Fruit fly (Drosophila melanogaster) whole organism, adult: Measurements from ENCODE around the gene Ada.

Experiments
- CG11617 ChIP-seq: fragments of 200-800 bp; sonication (Bioruptor generic); optimal IDR thresholded peaks from 2 replicates; lab custom pipeline; 2017; ENCODE audit warnings: mild to moderate bottlenecking, missing biosample characterization, missing genetic modification reagents, missing genetic modification characterization
- CG12768 ChIP-seq: fragments of 200-800 bp; sonication (Bioruptor generic); optimal IDR thresholded peaks from 2 replicates; lab custom pipeline; 2017; ENCODE audit warnings: missing biosample characterization, missing genetic modification characterization, mild to moderate bottlenecking, moderate library complexity, missing genetic modification reagents
- CG14711 ChIP-seq: fragments of 200-800 bp; sonication (Bioruptor generic); optimal IDR thresholded peaks from 2 replicates; lab custom pipeline; 2018; ENCODE audit warnings: missing biosample characterization, mild to moderate bottlenecking, missing genetic modification characterization, moderate library complexity
- CG1620 ChIP-seq: fragments of 200-800 bp; sonication (Bioruptor generic); optimal IDR thresholded peaks from 2 replicates; lab custom pipeline; 2016; ENCODE audit warnings: missing biosample characterization, missing genetic modification characterization
- CG33017 ChIP-seq: fragments of 200-800 bp; sonication (Bioruptor generic); optimal IDR thresholded peaks from 2 replicates; lab custom pipeline; 2018; ENCODE audit warnings: missing biosample characterization, mild to moderate bottlenecking, missing genetic modification characterization, moderate library complexity
- CG5204 ChIP-seq: fragments of 200-800 bp; sonication (Bioruptor generic); optimal IDR thresholded peaks from 2 replicates; lab custom pipeline; 2016; ENCODE audit warnings: missing biosample characterization, missing genetic modification characterization
- CG7045 ChIP-seq: fragments of 200-800 bp; sonication (Bioruptor generic); optimal IDR thresholded peaks from 2 replicates; lab custom pipeline; 2017; ENCODE audit warnings: missing biosample characterization, mild to moderate bottlenecking, missing genetic modification characterization
- CG7101 ChIP-seq: fragments of 200-800 bp; sonication (Bioruptor generic); optimal IDR thresholded peaks from 2 replicates; lab custom pipeline; 2018; ENCODE audit warnings: missing biosample characterization, mild to moderate bottlenecking, missing genetic modification characterization, moderate library complexity
- Clk ChIP-seq: fragments of 200-800 bp; sonication (Bioruptor generic); optimal IDR thresholded peaks from 2 replicates; lab custom pipeline; 2017; ENCODE audit warnings: missing biosample characterization, missing genetic modification characterization
- Crg-1 ChIP-seq: fragments of 200-800 bp; sonication (Bioruptor generic); optimal IDR thresholded peaks from 2 replicates; lab custom pipeline; 2016; ENCODE audit warnings: missing biosample characterization, missing genetic modification characterization
- Hr96 ChIP-seq: fragments of 200-800 bp; sonication (Bioruptor generic); optimal IDR thresholded peaks from 2 replicates; lab custom pipeline; 2016; ENCODE audit warnings: missing biosample characterization, missing genetic modification characterization
- Mnt ChIP-seq: fragments of 200-800 bp; sonication (Bioruptor generic); optimal IDR thresholded peaks from 2 replicates; lab custom pipeline; 2016; ENCODE audit warnings: missing biosample characterization, mild to moderate bottlenecking, missing genetic modification characterization
- bab1 ChIP-seq: fragments of 200-800 bp; sonication (Bioruptor generic); optimal IDR thresholded peaks from 3 replicates; lab custom pipeline; 2019; ENCODE audit warnings: missing biosample characterization, mild to moderate bottlenecking, missing genetic modification characterization, moderate library complexity
- cic ChIP-seq: fragments of 200-800 bp; sonication (Bioruptor generic); optimal IDR thresholded peaks from 2 replicates; lab custom pipeline; 2017; ENCODE audit warnings: missing biosample characterization, mild to moderate bottlenecking, missing genetic modification characterization, moderate library complexity
- cnc ChIP-seq, 2 experiments: fragments of >200 bp; optimal IDR thresholded peaks; 2 replicates each; lab custom pipeline; 2017
- kay ChIP-seq: fragments of 200-800 bp; sonication (Bioruptor generic); peaks from one replicate; lab custom pipeline; 2016; ENCODE audit warnings: missing biosample characterization, missing genetic modification characterization, borderline replicate concordance
- ovo ChIP-seq: fragments of 200-800 bp; sonication (Bioruptor generic); optimal IDR thresholded peaks from 2 replicates; lab custom pipeline; 2016; ENCODE audit warnings: missing biosample characterization, missing genetic modification characterization
- pad ChIP-seq: fragments of 200-800 bp; sonication (Bioruptor generic); optimal IDR thresholded peaks from 3 replicates; lab custom pipeline; 2017; ENCODE audit warnings: missing biosample characterization, missing genetic modification characterization, mild to moderate bottlenecking, moderate library complexity, missing genetic modification reagents
- tj ChIP-seq: fragments of 200-800 bp; sonication (Bioruptor generic); optimal IDR thresholded peaks from 3 replicates; lab custom pipeline; 2017; ENCODE audit warnings: missing biosample characterization, mild to moderate bottlenecking, missing genetic modification characterization, moderate library complexity
- toe ChIP-seq: fragments of 200-800 bp; sonication (Bioruptor generic); optimal IDR thresholded peaks from 2 replicates; lab custom pipeline; 2016; ENCODE audit warnings: missing biosample characterization, missing genetic modification characterization

Ada gene

dm6 chr3R:9051937-9052680, 12.9 kb upstream of the Ada start, which contains the start of gene Kdm2:
Gene Kdm2, plus strand, starts transcription at chr3R:9052495.
- TF ChIP-seq pad (GFP tag; lab: Kevin White, UChicago), result no peak
- peak; percentile 3 for TF ChIP-seq Mnt (GFP tag; lab: Kevin White, UChicago)
- peak; percentile 14 for TF ChIP-seq tj (GFP tag; lab: Kevin White, UChicago)
- TF ChIP-seq CG7101, result peak; percentile 55
- TF ChIP-seq kay (GFP tag; lab: Kevin White, UChicago), result peak; percentile 59
- TF ChIP-seq Hr96, result no peak
- TF ChIP-seq CG1620, result peak; percentile 49
- TF ChIP-seq Crg-1, result no peak
- no peak for TF ChIP-seq Clk (GFP tag; lab: Kevin White, UChicago)
- TF ChIP-seq CG7045 (GFP tag; lab: Kevin White, UChicago), result no peak
- TF ChIP-seq CG12768, result peak; percentile 2
- no peak for TF ChIP-seq ovo (GFP tag; lab: Kevin White, UChicago)
- peak; percentile 49 for TF ChIP-seq CG33017 (tag; lab: Kevin White, UChicago)
- TF ChIP-seq CG11617 (GFP tag; lab: Kevin White, UChicago), result no peak
- TF ChIP-seq CG5204 (GFP tag; lab: Kevin White, UChicago), result no peak
- TF ChIP-seq bab1 (GFP tag; lab: Kevin White, UChicago), result peak; percentile 47
- TF ChIP-seq cic (GFP tag; lab: Kevin White, UChicago), result peak; percentile 2
- TF ChIP-seq toe, result no peak
- no peak for TF ChIP-seq CG14711
- TF ChIP-seq cnc (optimal IDR thresholded peaks at IDR 0.05; lab: Kevin White, UChicago), result no peak

dm6 chr3R:9053021-9053420, 12.0 kb upstream of the Ada start:
- TF ChIP-seq cic (GFP tag; lab: Kevin White, UChicago), result peak; percentile 92
- TF ChIP-seq Crg-1, result peak; percentile 9
- peak; percentile 40 for TF ChIP-seq ovo (GFP tag; lab: Kevin White, UChicago)
- peak; percentile 52 for TF ChIP-seq tj (GFP tag; lab: Kevin White, UChicago)
- no peak for TF ChIP-seq toe
- peak; percentile 88 for TF ChIP-seq pad (GFP tag; lab: Kevin White, UChicago)
- peak; percentile 34 for TF ChIP-seq CG7045 (GFP tag; lab: Kevin White, UChicago)
- peak; percentile 87 for TF ChIP-seq Mnt (GFP tag; lab: Kevin White, UChicago)
- no peak for TF ChIP-seq CG11617 (GFP tag; lab: Kevin White, UChicago)
- peak; percentile 42 for TF ChIP-seq Hr96
- no peak for TF ChIP-seq kay (GFP tag; lab: Kevin White, UChicago)
- TF ChIP-seq CG14711, result peak; percentile 17
- no peak for TF ChIP-seq CG1620
- no peak for TF ChIP-seq CG5204 (GFP tag; lab: Kevin White, UChicago)
- TF ChIP-seq CG33017 (tag; lab: Kevin White, UChicago), result peak; percentile 61
- peak; percentile 46 for TF ChIP-seq CG7101
- TF ChIP-seq cnc (optimal IDR thresholded peaks at IDR 0.05; lab: Kevin White, UChicago), result no peak
- peak; percentile 71 for TF ChIP-seq CG12768
- TF ChIP-seq bab1 (GFP tag; lab: Kevin White, UChicago), result peak; percentile 35
- TF ChIP-seq Clk (GFP tag; lab: Kevin White, UChicago), result peak; percentile 35

dm6 chr3R:9053850-9054441, 11.0 kb upstream of the Ada start:
- TF ChIP-seq bab1 (GFP tag; lab: Kevin White, UChicago), result no peak
- peak; percentile 38 for TF ChIP-seq pad (GFP tag; lab: Kevin White, UChicago)
- TF ChIP-seq CG5204 (GFP tag; lab: Kevin White, UChicago), result no peak
- TF ChIP-seq tj (GFP tag; lab: Kevin White, UChicago), result no peak
- peak; percentile 7 for TF ChIP-seq Clk (GFP tag; lab: Kevin White, UChicago)
- peak; percentile 79 for TF ChIP-seq Hr96
- peak; percentile 60 for TF ChIP-seq CG7045 (GFP tag; lab: Kevin White, UChicago)
- TF ChIP-seq toe, result peak; percentile 69
- no peak for TF ChIP-seq CG1620
- TF ChIP-seq CG14711, result peak; percentile 52
- TF ChIP-seq kay (GFP tag; lab: Kevin White, UChicago), result no peak
- TF ChIP-seq cnc (optimal IDR thresholded peaks at IDR 0.05; lab: Kevin White, UChicago), result peak; percentile 80 to 97
- peak; percentile 96 for TF ChIP-seq cic (GFP tag; lab: Kevin White, UChicago)
- TF ChIP-seq CG33017 (tag; lab: Kevin White, UChicago), result peak; percentile 69
- TF ChIP-seq CG11617 (GFP tag; lab: Kevin White, UChicago), result peak; percentile 75
- peak; percentile 87 for TF ChIP-seq Mnt (GFP tag; lab: Kevin White, UChicago)
- no peak for TF ChIP-seq ovo (GFP tag; lab: Kevin White, UChicago)
- TF ChIP-seq CG12768, result peak; percentile 74
- peak; percentile 69 for TF ChIP-seq CG7101
- TF ChIP-seq Crg-1, result no peak

- TF ChIP-seq CG5204 (GFP tag; lab: Kevin White, UChicago), result no peak
- peak; percentile 27 for TF ChIP-seq pad (GFP tag; lab: Kevin White, UChicago)
- peak; percentile 42 for TF ChIP-seq CG7045 (GFP tag; lab: Kevin White, UChicago)
- no peak for TF ChIP-seq Hr96
- TF ChIP-seq CG7101, result peak; percentile 68
- TF ChIP-seq cic (GFP tag; lab: Kevin White, UChicago), result peak; percentile 61
- TF ChIP-seq Mnt (GFP tag; lab: Kevin White, UChicago), result peak; percentile 24
- no peak for TF ChIP-seq toe
- TF ChIP-seq CG33017 (tag; lab: Kevin White, UChicago), result peak; percentile 11
- no peak for TF ChIP-seq cnc (optimal IDR thresholded peaks at IDR 0.05; lab: Kevin White, UChicago)
- TF ChIP-seq CG1620, result no peak
- TF ChIP-seq CG12768, result no peak
- no peak for TF ChIP-seq Clk (GFP tag; lab: Kevin White, UChicago)
- peak; percentile 63 for TF ChIP-seq bab1 (GFP tag; lab: Kevin White, UChicago)
- TF ChIP-seq kay (GFP tag; lab: Kevin White, UChicago), result peak; percentile 98
- TF ChIP-seq CG11617 (GFP tag; lab: Kevin White, UChicago), result peak; percentile 11
- TF ChIP-seq ovo (GFP tag; lab: Kevin White, UChicago), result peak; percentile 27
- no peak for TF ChIP-seq Crg-1
- TF ChIP-seq CG14711, result peak; percentile 55
- TF ChIP-seq tj (GFP tag; lab: Kevin White, UChicago), result peak; percentile 97
Measured at dm6 chr3R:9054442-9055118, 10.4 kb upstream of the Ada start.
